Worm (Caenorhabditis elegans): ENCODE results near the gene ZK930.6.

ZK930.6 gene

DNA sequence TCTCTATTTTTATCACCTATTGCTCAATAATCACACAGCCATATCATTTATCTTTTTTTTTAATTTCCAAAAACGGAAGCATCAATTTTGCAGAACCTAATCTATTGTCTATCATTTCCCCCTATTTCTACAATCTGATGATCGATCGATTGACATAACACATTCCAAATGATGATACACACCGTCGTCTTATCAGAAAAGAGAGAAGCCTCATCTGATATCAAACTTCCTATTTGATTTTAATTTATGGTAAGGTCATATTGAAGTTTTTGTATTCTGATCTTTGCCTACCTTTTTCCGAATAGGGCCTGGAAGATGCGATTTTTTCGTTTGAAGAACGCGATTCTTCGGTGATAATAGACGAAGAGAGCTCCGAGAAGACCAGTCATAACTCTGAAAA is 34.2 kb upstream of the ZK930.6 start:
- TF ChIP-seq pqm-1 (tag; optimal IDR thresholded peaks at IDR 0.05): no peak
- no peak for TF ChIP-seq unc-42 (tag; optimal IDR thresholded peaks at IDR 0.05)
- TF ChIP-seq tbx-7 (tag; optimal IDR thresholded peaks at IDR 0.05): no peak
- no peak for TF ChIP-seq ceh-18 (tag; optimal IDR thresholded peaks at IDR 0.05)
- TF ChIP-seq ceh-24 (tag; optimal IDR thresholded peaks at IDR 0.05): no peak
- no peak for TF ChIP-seq pha-4 (tag; optimal IDR thresholded peaks at IDR 0.05)
- no peak for TF ChIP-seq nhr-232 (tag; optimal IDR thresholded peaks at IDR 0.05)
- no peak for TF ChIP-seq ref-2 (tag; optimal IDR thresholded peaks at IDR 0.05)
- TF ChIP-seq pros-1 (tag; optimal IDR thresholded peaks at IDR 0.05): no peak
- TF ChIP-seq ceh-31 (tag; optimal IDR thresholded peaks at IDR 0.05): no peak
- no peak for TF ChIP-seq hlh-30 (tag; optimal IDR thresholded peaks at IDR 0.05; ENCODE audit: insufficient read depth)
- TF ChIP-seq unc-3 (GFP tag; conservative IDR thresholded peaks at IDR 0.05): no peak
- no peak for TF ChIP-seq unc-3 (tag; optimal IDR thresholded peaks at IDR 0.05)
- no peak for TF ChIP-seq nhr-11 (tag; optimal IDR thresholded peaks at IDR 0.05)
- no peak for TF ChIP-seq ceh-9 (tag; optimal IDR thresholded peaks at IDR 0.05)

DNA sequence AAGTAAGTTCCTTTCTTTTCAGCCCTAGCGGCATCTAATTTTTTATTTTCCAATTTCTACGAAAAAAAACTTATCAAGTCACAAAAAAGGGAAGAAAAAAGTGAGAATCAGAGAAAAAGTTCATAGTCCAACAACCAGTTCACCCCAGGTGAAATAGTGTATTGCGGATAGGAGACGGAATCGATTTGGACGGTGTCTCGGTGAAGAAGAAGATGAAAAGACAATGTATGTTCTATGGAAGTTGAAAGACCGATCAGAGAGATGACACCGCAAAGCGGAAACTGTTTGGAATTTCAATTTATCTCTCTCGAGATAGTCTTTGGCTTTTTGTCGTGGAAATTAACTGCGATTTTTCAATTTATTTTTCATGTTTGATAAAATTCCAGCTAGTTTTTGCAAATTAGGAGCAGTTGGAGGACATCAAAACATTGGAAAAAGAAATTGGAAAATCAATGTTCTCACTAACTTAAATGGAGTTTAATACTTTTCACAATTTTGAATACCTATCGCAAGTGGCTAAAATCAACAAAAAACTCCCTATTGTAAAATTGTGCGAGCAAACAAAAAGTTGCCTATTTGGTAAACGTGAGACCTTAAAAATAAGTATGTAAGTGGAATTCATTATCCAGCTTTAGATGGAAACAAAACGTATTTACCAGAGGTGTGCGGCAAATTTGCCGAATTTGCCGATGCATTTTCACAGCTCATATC is 31.4 kb upstream of the ZK930.6 start:
- no peak for TF ChIP-seq elt-2 (tag; optimal IDR thresholded peaks at IDR 0.05)
- TF ChIP-seq sdc-2 (tag; optimal IDR thresholded peaks at IDR 0.05): no peak
- TF ChIP-seq pag-3 (tag; optimal IDR thresholded peaks at IDR 0.05; ENCODE audit: borderline replicate concordance): no peak
- no peak for TF ChIP-seq hlh-15 (tag; optimal IDR thresholded peaks at IDR 0.05)
- TF ChIP-seq unc-55 (GFP tag; optimal IDR thresholded peaks at IDR 0.05): no peak
- no peak for TF ChIP-seq hlh-8 (tag; optimal IDR thresholded peaks at IDR 0.05)
- no peak for TF ChIP-seq ahr-1 (tag; optimal IDR thresholded peaks at IDR 0.05)
- TF ChIP-seq ceh-48 (tag; optimal IDR thresholded peaks at IDR 0.05): no peak
- TF ChIP-seq ttx-3 (tag; optimal IDR thresholded peaks at IDR 0.05): no peak
- no peak for TF ChIP-seq pha-2 (tag; optimal IDR thresholded peaks at IDR 0.05)
- no peak for TF ChIP-seq unc-42 (tag; optimal IDR thresholded peaks at IDR 0.05)
- TF ChIP-seq nhr-11 (tag; optimal IDR thresholded peaks at IDR 0.05): no peak
- TF ChIP-seq nfya-1 (tag; optimal IDR thresholded peaks at IDR 0.05): no peak
- TF ChIP-seq ets-4 (tag; optimal IDR thresholded peaks at IDR 0.05): no peak
- TF ChIP-seq ztf-16 (tag; optimal IDR thresholded peaks at IDR 0.05): no peak
- no peak for TF ChIP-seq dmd-4 (tag; optimal IDR thresholded peaks at IDR 0.05; ENCODE audit: borderline replicate concordance)
- no peak for TF ChIP-seq ama-1 (optimal IDR thresholded peaks at IDR 0.05)
- TF ChIP-seq hlh-13 (GFP tag; optimal IDR thresholded peaks at IDR 0.05): no peak

DNA sequence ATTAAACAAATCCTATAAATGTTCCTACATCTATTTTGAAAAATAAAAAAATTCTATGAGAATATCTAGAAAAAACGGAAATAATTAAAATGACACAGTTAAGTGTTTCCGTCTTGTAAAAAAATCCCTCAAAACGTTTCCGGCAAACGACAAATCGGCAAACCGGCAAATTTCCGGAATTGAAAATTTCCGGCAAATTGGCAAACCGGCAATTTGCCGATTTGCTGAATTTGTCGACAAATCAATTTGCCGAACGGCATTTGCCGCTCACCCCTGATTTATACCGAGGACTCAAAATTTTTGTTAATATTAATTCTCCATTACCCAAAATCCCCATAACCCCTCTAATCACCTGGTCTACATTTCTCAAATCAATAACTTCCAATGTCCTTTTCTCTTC is 30.6 kb upstream of the ZK930.6 start:
- TF ChIP-seq C08G9.2 (tag; optimal IDR thresholded peaks at IDR 0.05) (no peak), hlh-30 (tag; optimal IDR thresholded peaks at IDR 0.05; ENCODE audit: insufficient read depth) (no peak), ahr-1 (tag; optimal IDR thresholded peaks at IDR 0.05) (no peak)

DNA sequence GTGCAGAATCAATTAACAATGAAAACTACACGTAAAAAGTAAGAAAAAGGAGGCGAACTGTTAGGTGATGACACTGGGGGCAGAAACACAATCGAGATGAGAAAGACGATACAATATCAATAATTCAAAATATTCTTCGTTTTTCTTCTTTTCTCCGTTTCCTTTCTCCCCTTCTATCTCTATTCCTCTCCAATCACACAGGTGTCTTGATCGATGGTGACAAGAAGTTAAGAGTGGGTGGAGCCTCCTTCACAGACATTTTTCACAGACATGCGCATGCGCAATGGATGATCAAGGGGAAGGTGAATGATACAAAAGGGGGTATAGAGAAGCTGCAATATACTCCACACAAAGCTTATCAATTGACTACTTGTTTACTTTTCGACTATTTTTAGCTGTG is 29.0 kb upstream of the ZK930.6 start:
- TF ChIP-seq nfya-1 (tag; optimal IDR thresholded peaks at IDR 0.05) (no peak), ceh-14 (tag; optimal IDR thresholded peaks at IDR 0.05) (no peak), eyg-1 (tag; optimal IDR thresholded peaks at IDR 0.05) (no peak), fkh-10 (GFP tag; optimal IDR thresholded peaks at IDR 0.05) (no peak), mec-3 (tag; optimal IDR thresholded peaks at IDR 0.05; ENCODE audit: borderline replicate concordance) (no peak), ceh-2 (tag; optimal IDR thresholded peaks at IDR 0.05) (no peak), npax-4 (tag; optimal IDR thresholded peaks at IDR 0.05) (no peak), ceh-30 (tag; optimal IDR thresholded peaks at IDR 0.05) (no peak), ceh-31 (tag; optimal IDR thresholded peaks at IDR 0.05) (no peak)
